Worm (Caenorhabditis elegans): ENCODE data around the gene lido-16.

Gene lido-16

ce11 chrII:6522622-6523254 is 38.0 kb upstream of the lido-16 start:
- TF ChIP-seq aly-1 (tag; optimal IDR thresholded peaks at IDR 0.05) (peak; percentile 53), scrt-1 (GFP tag; IDR thresholded peaks at IDR 0.05) (no peak), sea-1 (GFP tag; conservative IDR thresholded peaks at IDR 0.05) (0 out of 2 replicates have a peak, but pooled peaks have one; percentile 36), hmg-4 (GFP tag; optimal IDR thresholded peaks at IDR 0.05) (peak; percentile 80), F13C5.2 (tag; optimal IDR thresholded peaks at IDR 0.05) (no peak), flt-1 (GFP tag; IDR thresholded peaks at IDR 0.05) (0 out of 2 replicates have a peak, but pooled peaks have one; percentile 23)

ce11 chrII:6521316-6521715 is 36.5 kb upstream of the lido-16 start, which contains the start of gene toe-2:
toe-2 (minus strand) TSS chrII:6521385.
- no peak for TF ChIP-seq aly-1 (tag; optimal IDR thresholded peaks at IDR 0.05)
- no peak for TF ChIP-seq hmg-4 (GFP tag; optimal IDR thresholded peaks at IDR 0.05)
- TF ChIP-seq ama-1 (optimal IDR thresholded peaks at IDR 0.05) = no peak
- no peak for TF ChIP-seq pes-1 (GFP tag; IDR thresholded peaks at IDR 0.05)
- TF ChIP-seq sea-1 (GFP tag; conservative IDR thresholded peaks at IDR 0.05) = no peak
- no peak for TF ChIP-seq tbx-37 (GFP tag; conservative IDR thresholded peaks at IDR 0.05)
- TF ChIP-seq ceh-13 (GFP tag; optimal IDR thresholded peaks at IDR 0.05) = no peak
- no peak for TF ChIP-seq B0310.2 (tag; optimal IDR thresholded peaks at IDR 0.05)
- TF ChIP-seq ceh-36 (tag; optimal IDR thresholded peaks at IDR 0.05) = no peak
- no peak for TF ChIP-seq tra-4 (tag; optimal IDR thresholded peaks at IDR 0.05)
- no peak for TF ChIP-seq ets-7 (tag; optimal IDR thresholded peaks at IDR 0.05)
- no peak for TF ChIP-seq tbx-11 (GFP tag; IDR thresholded peaks at IDR 0.05)
- no peak for TF ChIP-seq F13C5.2 (tag; optimal IDR thresholded peaks at IDR 0.05)
- TF ChIP-seq hnd-1 (tag; optimal IDR thresholded peaks at IDR 0.05) = no peak
- TF ChIP-seq flt-1 (GFP tag; IDR thresholded peaks at IDR 0.05) = no peak

ce11 chrII:6520103-6520502 is 35.3 kb upstream of the lido-16 start:
- no peak for TF ChIP-seq hnd-1 (tag; optimal IDR thresholded peaks at IDR 0.05)
- no peak for TF ChIP-seq scrt-1 (GFP tag; IDR thresholded peaks at IDR 0.05)

- TF ChIP-seq hmbx-1 (tag; optimal IDR thresholded peaks at IDR 0.05) = no peak
- TF ChIP-seq flt-1 (GFP tag; IDR thresholded peaks at IDR 0.05) = no peak
- TF ChIP-seq ceh-13 (GFP tag; optimal IDR thresholded peaks at IDR 0.05) = no peak
- no peak for TF ChIP-seq tra-4 (tag; optimal IDR thresholded peaks at IDR 0.05)
- no peak for TF ChIP-seq B0310.2 (tag; optimal IDR thresholded peaks at IDR 0.05)
- TF ChIP-seq ets-7 (tag; optimal IDR thresholded peaks at IDR 0.05) = no peak
- TF ChIP-seq ama-1 (optimal IDR thresholded peaks at IDR 0.05) = no peak
- TF ChIP-seq F13C5.2 (tag; optimal IDR thresholded peaks at IDR 0.05) = no peak
These were observed 34.9 kb upstream of the lido-16 start for ce11 chrII:6519703-6520102.

- no peak for TF ChIP-seq hmbx-1 (tag; optimal IDR thresholded peaks at IDR 0.05)
- no peak for TF ChIP-seq tbx-11 (GFP tag; IDR thresholded peaks at IDR 0.05)
- no peak for TF ChIP-seq ceh-13 (GFP tag; optimal IDR thresholded peaks at IDR 0.05)
- no peak for TF ChIP-seq ceh-36 (tag; optimal IDR thresholded peaks at IDR 0.05)
These were observed 31.5 kb upstream of the lido-16 start, which contains the start of gene C56E6.7 for ce11 chrII:6516276-6516675. C56E6.7 (plus strand) TSS chrII:6516576.

ce11 chrII:6513911-6514310 is 29.1 kb upstream of the lido-16 start, which contains the start of gene R05G9R.1:
R05G9R.1 (minus strand) TSS chrII:6514011.
- TF ChIP-seq pes-1 (GFP tag; IDR thresholded peaks at IDR 0.05) (no peak), ceh-36 (tag; optimal IDR thresholded peaks at IDR 0.05) (no peak), sea-1 (GFP tag; conservative IDR thresholded peaks at IDR 0.05) (no peak), ceh-13 (GFP tag; optimal IDR thresholded peaks at IDR 0.05) (no peak), hmg-4 (GFP tag; optimal IDR thresholded peaks at IDR 0.05) (no peak), F13C5.2 (tag; optimal IDR thresholded peaks at IDR 0.05) (no peak), aly-1 (tag; optimal IDR thresholded peaks at IDR 0.05) (no peak)

ce11 chrII:6513357-6513756 is 28.6 kb upstream of the lido-16 start:
- TF ChIP-seq tra-4 (tag; optimal IDR thresholded peaks at IDR 0.05) (no peak), tbx-37 (GFP tag; conservative IDR thresholded peaks at IDR 0.05) (no peak), B0310.2 (tag; optimal IDR thresholded peaks at IDR 0.05) (no peak), hnd-1 (tag; optimal IDR thresholded peaks at IDR 0.05) (no peak), ets-7 (tag; optimal IDR thresholded peaks at IDR 0.05) (no peak), aly-1 (tag; optimal IDR thresholded peaks at IDR 0.05) (no peak), hmbx-1 (tag; optimal IDR thresholded peaks at IDR 0.05) (no peak), F13C5.2 (tag; optimal IDR thresholded peaks at IDR 0.05) (no peak), ceh-13 (GFP tag; optimal IDR thresholded peaks at IDR 0.05) (no peak), scrt-1 (GFP tag; IDR thresholded peaks at IDR 0.05) (no peak), hmg-4 (GFP tag; optimal IDR thresholded peaks at IDR 0.05) (no peak), pes-1 (GFP tag; IDR thresholded peaks at IDR 0.05) (no peak), flt-1 (GFP tag; IDR thresholded peaks at IDR 0.05) (no peak), ceh-36 (tag; optimal IDR thresholded peaks at IDR 0.05) (no peak), ama-1 (optimal IDR thresholded peaks at IDR 0.05) (no peak), tbx-11 (GFP tag; IDR thresholded peaks at IDR 0.05) (no peak), sea-1 (GFP tag; conservative IDR thresholded peaks at IDR 0.05) (no peak)

- TF ChIP-seq F13C5.2 (tag; optimal IDR thresholded peaks at IDR 0.05) (no peak), tbx-11 (GFP tag; IDR thresholded peaks at IDR 0.05) (no peak), hnd-1 (tag; optimal IDR thresholded peaks at IDR 0.05) (no peak)
These were observed 18.1 kb upstream of the lido-16 start, which contains the start of gene R05G9.1 for ce11 chrII:6502826-6503225. R05G9.1 (plus strand) TSS chrII:6503168.
